Worm (Caenorhabditis elegans) whole organism, young adult: ENCODE results near the gene srx-125.

ENCODE experiments used
- D2030.7 ChIP-seq: fragments of 200-800 bp; sonication (Bioruptor generic); IDR thresholded peaks from 2 replicates; pipeline ENCODE4 v1.3.6; 2022; ENCODE audit warnings: missing genetic modification reagents, missing genetic modification characterization, missing compliant biosample characterization
- F10E7.11 ChIP-seq: sonication (generic microtip); optimal IDR thresholded peaks from 2 replicates; lab custom pipeline; 2017; ENCODE audit warnings: mild to moderate bottlenecking, missing genetic modification characterization, moderate library complexity, missing compliant biosample characterization
- F22D6.2 ChIP-seq: sonication (generic microtip); optimal IDR thresholded peaks from 2 replicates; lab custom pipeline; 2016; ENCODE audit warnings: mild to moderate bottlenecking, missing genetic modification characterization, missing compliant biosample characterization
- F23B12.7 ChIP-seq: sonication (generic microtip); optimal IDR thresholded peaks from 2 replicates; lab custom pipeline; 2017; ENCODE audit warnings: missing genetic modification characterization, mild to moderate bottlenecking, missing compliant biosample characterization, antibody characterized with exemption, moderate library complexity; ENCODE audit not compliant: insufficient read depth
- F37B4.10 ChIP-seq: fragments of 200-800 bp; sonication (Bioruptor generic); IDR thresholded peaks from 2 replicates; pipeline ENCODE4 v1.3.6; 2022; ENCODE audit warnings: missing genetic modification characterization, missing compliant biosample characterization
- F55B11.4 ChIP-seq: sonication (generic microtip); optimal IDR thresholded peaks from 2 replicates; lab custom pipeline; 2016; ENCODE audit warnings: missing compliant biosample characterization, missing genetic modification characterization, borderline replicate concordance; ENCODE audit not compliant: insufficient read depth
- K11D2.4 ChIP-seq: fragments of 200-800 bp; sonication (Bioruptor generic); IDR thresholded peaks from 2 replicates; pipeline ENCODE4 v1.3.6; 2022; ENCODE audit warnings: missing genetic modification reagents, missing genetic modification characterization, missing compliant biosample characterization
- Y56A3A.18 ChIP-seq: fragments of 200-800 bp; sonication (Bioruptor generic); IDR thresholded peaks from 2 replicates; pipeline ENCODE4 v1.3.6; 2022; ENCODE audit warnings: missing genetic modification reagents, missing genetic modification characterization, missing compliant biosample characterization
- Y95B8A.8 ChIP-seq: fragments of 200-800 bp; sonication (Bioruptor generic); IDR thresholded peaks from 2 replicates; pipeline ENCODE4 v1.3.6; 2022; ENCODE audit warnings: missing genetic modification reagents, missing genetic modification characterization, missing compliant biosample characterization
- attf-3 ChIP-seq: fragments of 200-800 bp; sonication (Bioruptor generic); conservative IDR thresholded peaks from 2 replicates; pipeline ENCODE4 v1.3.6; 2022; ENCODE audit warnings: missing genetic modification reagents, missing genetic modification characterization, missing compliant biosample characterization
- bed-1 ChIP-seq: fragments of 200-800 bp; sonication (Bioruptor generic); IDR thresholded peaks from 2 replicates; pipeline ENCODE4 v1.3.6; 2022; ENCODE audit warnings: missing genetic modification reagents, missing genetic modification characterization, missing compliant biosample characterization
- cebp-1 ChIP-seq, 2 experiments: fragments of 200-800 bp in 1 of 2; sonication (Bioruptor generic) in 1 of 2; sonication (generic microtip) in 1 of 2; IDR thresholded peaks in 1 of 2; optimal IDR thresholded peaks in 1 of 2; 2 replicates each; pipeline versions ENCODE4 v1.3.6 to Lab custom; 2017 to 2022; ENCODE audit warnings: missing compliant biosample characterization in 2 of 2, missing genetic modification characterization in 2 of 2, mild to moderate bottlenecking in 1 of 2, missing genetic modification reagents in 1 of 2, moderate library complexity in 1 of 2
- cebp-2 ChIP-seq: fragments of 200-800 bp; sonication (Bioruptor generic); IDR thresholded peaks from 2 replicates; pipeline ENCODE4 v1.3.6; 2022; ENCODE audit warnings: missing genetic modification characterization, missing compliant biosample characterization
- ceh-27 ChIP-seq: fragments of 200-800 bp; sonication (Bioruptor generic); optimal IDR thresholded peaks from 2 replicates; lab custom pipeline; 2018; ENCODE audit warnings: mild to moderate bottlenecking, missing genetic modification characterization, moderate library complexity, missing compliant biosample characterization
- ceh-40 ChIP-seq: fragments of 200-800 bp; sonication (Bioruptor generic); IDR thresholded peaks from 2 replicates; pipeline ENCODE4 v1.3.6; 2022; ENCODE audit warnings: missing genetic modification characterization, missing compliant biosample characterization
- die-1 ChIP-seq: sonication (generic microtip); optimal IDR thresholded peaks from 2 replicates; lab custom pipeline; 2016; ENCODE audit warnings: missing genotype, mild to moderate bottlenecking, missing genetic modification characterization, missing compliant biosample characterization
- dpff-1 ChIP-seq: sonication (generic microtip); optimal IDR thresholded peaks from 2 replicates; lab custom pipeline; 2017; ENCODE audit warnings: mild to moderate bottlenecking, missing genetic modification characterization, missing compliant biosample characterization
- dpl-1 ChIP-seq: fragments of 150-350 bp; optimal IDR thresholded peaks from 2 replicates; lab custom pipeline; 2014; ENCODE audit warnings: missing biosample characterization, missing genetic modification reagents, missing genetic modification characterization
- efl-1 ChIP-seq: fragments of 150-350 bp; optimal IDR thresholded peaks from 2 replicates; lab custom pipeline; 2014; ENCODE audit warnings: missing biosample characterization, missing genetic modification reagents, missing genetic modification characterization
- egl-44 ChIP-seq: fragments of 200-800 bp; sonication (Bioruptor generic); IDR thresholded peaks from 2 replicates; pipeline ENCODE4 v1.3.6; 2022; ENCODE audit warnings: missing genetic modification reagents, missing genetic modification characterization, missing compliant biosample characterization
- egrh-3 ChIP-seq: fragments of 200-800 bp; sonication (Bioruptor generic); IDR thresholded peaks from 2 replicates; pipeline ENCODE4 v1.3.6; 2022; ENCODE audit warnings: missing genetic modification reagents, missing genetic modification characterization, missing compliant biosample characterization
- ekl-4 ChIP-seq: fragments of 200-800 bp; sonication (Bioruptor generic); IDR thresholded peaks from 2 replicates; pipeline ENCODE4 v1.3.6; 2022; ENCODE audit warnings: missing genetic modification reagents, missing genetic modification characterization, missing compliant biosample characterization
- ets-4 ChIP-seq: fragments of 200-800 bp; sonication (Bioruptor generic); optimal IDR thresholded peaks from 2 replicates; lab custom pipeline; 2018; ENCODE audit warnings: mild to moderate bottlenecking, missing genetic modification characterization, missing compliant biosample characterization
- gei-17 ChIP-seq: fragments of 200-800 bp; sonication (Bioruptor generic); optimal IDR thresholded peaks from 2 replicates; lab custom pipeline; 2018; ENCODE audit warnings: mild to moderate bottlenecking, missing genetic modification characterization, missing compliant biosample characterization
- hlh-26 ChIP-seq: fragments of 200-800 bp; sonication (Bioruptor generic); conservative IDR thresholded peaks from 2 replicates; pipeline ENCODE4 v1.3.6; 2022; ENCODE audit warnings: missing genetic modification reagents, missing genetic modification characterization, missing compliant biosample characterization
- lir-1 ChIP-seq: fragments of 200-800 bp; sonication (Bioruptor generic); conservative IDR thresholded peaks from 2 replicates; pipeline ENCODE4 v1.3.6; 2022; ENCODE audit warnings: missing genetic modification reagents, missing genetic modification characterization, missing compliant biosample characterization
- madf-3 ChIP-seq: fragments of 200-800 bp; sonication (Bioruptor generic); IDR thresholded peaks from 2 replicates; pipeline ENCODE4 v1.3.6; 2022; ENCODE audit warnings: missing genetic modification reagents, missing genetic modification characterization, missing compliant biosample characterization
- madf-6 ChIP-seq: fragments of 200-800 bp; sonication (Bioruptor generic); IDR thresholded peaks from 2 replicates; pipeline ENCODE4 v1.3.6; 2022; ENCODE audit warnings: missing genetic modification reagents, missing genetic modification characterization, missing compliant biosample characterization
- mel-28 ChIP-seq: sonication (generic microtip); optimal IDR thresholded peaks from 2 replicates; lab custom pipeline; 2016; ENCODE audit warnings: borderline replicate concordance, mild to moderate bottlenecking, missing genetic modification characterization, missing compliant biosample characterization
- mes-4 ChIP-seq: sonication (generic microtip); optimal IDR thresholded peaks from 2 replicates; lab custom pipeline; 2016; ENCODE audit warnings: missing genotype, missing genetic modification characterization, missing compliant biosample characterization
- nfya-1 ChIP-seq: sonication (generic microtip); optimal IDR thresholded peaks from 2 replicates; lab custom pipeline; 2017; ENCODE audit warnings: antibody characterized with exemption, missing compliant biosample characterization, missing genetic modification characterization, borderline replicate concordance; ENCODE audit not compliant: insufficient read depth
- nhr-27 ChIP-seq: fragments of 200-800 bp; sonication (Bioruptor generic); optimal IDR thresholded peaks from 2 replicates; lab custom pipeline; 2018; ENCODE audit warnings: mild to moderate bottlenecking, missing genetic modification characterization, moderate library complexity, missing compliant biosample characterization
- nhr-80 ChIP-seq: sonication (generic microtip); optimal IDR thresholded peaks from 2 replicates; lab custom pipeline; 2016; ENCODE audit warnings: missing genetic modification characterization, missing compliant biosample characterization
- pbrm-1 ChIP-seq: fragments of 200-800 bp; sonication (Bioruptor generic); IDR thresholded peaks from 2 replicates; pipeline ENCODE4 v1.3.6; 2022; ENCODE audit warnings: missing genetic modification reagents, missing genetic modification characterization, missing compliant biosample characterization
- tbx-9 ChIP-seq: sonication (generic microtip); optimal IDR thresholded peaks from 2 replicates; lab custom pipeline; 2016; ENCODE audit warnings: borderline replicate concordance, missing genetic modification characterization, inconsistent platforms, missing compliant biosample characterization
- ztf-28 ChIP-seq: fragments of 200-800 bp; sonication (Bioruptor generic); IDR thresholded peaks from 2 replicates; pipeline ENCODE4 v1.3.6; 2022; ENCODE audit warnings: missing genetic modification reagents, missing genetic modification characterization, missing compliant biosample characterization
- ztf-3 ChIP-seq: fragments of 200-800 bp; sonication (Bioruptor generic); optimal IDR thresholded peaks from 2 replicates; lab custom pipeline; 2018; ENCODE audit warnings: mild to moderate bottlenecking, missing genetic modification characterization, missing compliant biosample characterization

srx-125 gene

DNA sequence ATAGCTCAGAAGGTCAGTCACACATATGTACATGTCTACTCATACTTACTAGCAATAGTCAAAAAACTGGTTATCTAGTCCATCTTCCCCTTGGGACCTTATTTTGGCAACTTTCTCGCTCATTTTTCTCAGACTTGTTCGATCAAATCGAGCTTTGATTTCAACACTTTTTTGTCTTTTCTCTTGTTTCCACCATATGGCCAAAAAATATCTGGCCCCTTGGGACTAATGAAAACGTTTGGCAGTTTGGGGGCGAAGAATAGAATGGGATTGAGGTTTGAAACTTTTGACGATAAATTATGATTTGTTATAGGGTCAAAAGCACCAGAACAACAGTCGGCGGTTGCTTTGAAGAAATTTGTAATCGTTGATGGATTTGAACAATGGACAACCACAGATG is 14.7 kb upstream of the srx-125 start:
- 0 out of 2 replicates have a peak, but pooled peaks have one; percentile 62 for TF ChIP-seq F37B4.10 (GFP tag; lab: Robert Waterston, UW)
- no peak for TF ChIP-seq dpff-1 (tag; lab: Kevin White, UChicago)
- TF ChIP-seq cebp-1 (GFP tag; IDR thresholded peaks at IDR 0.05; lab: Robert Waterston, UW) = no peak
- no peak for TF ChIP-seq cebp-1 (tag; optimal IDR thresholded peaks at IDR 0.05; lab: Kevin White, UChicago)
- TF ChIP-seq mes-4 (tag; lab: Kevin White, UChicago) = no peak

DNA sequence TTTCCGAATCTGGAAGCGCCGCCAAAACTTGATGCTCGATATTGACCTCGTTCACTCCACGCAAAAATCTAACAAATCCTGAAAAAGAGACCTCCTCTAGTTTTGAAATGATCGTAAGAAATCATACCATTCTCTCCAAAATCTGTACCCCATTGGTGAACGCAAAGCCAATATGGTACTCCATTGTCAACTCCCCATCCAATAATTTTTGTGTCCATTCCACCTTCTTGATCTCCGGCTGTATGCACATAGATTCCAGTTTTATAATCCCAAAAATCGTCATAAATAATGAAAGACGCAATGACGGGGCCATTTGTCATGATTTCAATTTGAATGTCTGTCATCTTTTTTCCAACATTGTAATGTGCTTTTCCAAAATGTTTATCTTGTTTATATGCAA is 10.9 kb upstream of the srx-125 start:
- TF ChIP-seq F23B12.7 (tag; lab: Kevin White, UChicago) (no peak), dpl-1 (no peak), die-1 (tag; lab: Kevin White, UChicago) (no peak), F55B11.4 (no peak), K11D2.4 (GFP tag; lab: Robert Waterston, UW) (no peak), Y56A3A.18 (GFP tag; lab: Robert Waterston, UW) (no peak), Y95B8A.8 (GFP tag; lab: Robert Waterston, UW) (no peak), attf-3 (GFP tag; lab: Robert Waterston, UW) (no peak), madf-6 (GFP tag; lab: Robert Waterston, UW) (no peak), D2030.7 (no peak), hlh-26 (GFP tag; lab: Robert Waterston, UW) (no peak), ceh-40 (GFP tag; lab: Robert Waterston, UW) (no peak), F22D6.2 (tag; lab: Kevin White, UChicago) (no peak), mel-28 (tag; lab: Kevin White, UChicago) (no peak), bed-1 (GFP tag; lab: Robert Waterston, UW) (no peak), ztf-28 (GFP tag; lab: Robert Waterston, UW) (no peak)

DNA sequence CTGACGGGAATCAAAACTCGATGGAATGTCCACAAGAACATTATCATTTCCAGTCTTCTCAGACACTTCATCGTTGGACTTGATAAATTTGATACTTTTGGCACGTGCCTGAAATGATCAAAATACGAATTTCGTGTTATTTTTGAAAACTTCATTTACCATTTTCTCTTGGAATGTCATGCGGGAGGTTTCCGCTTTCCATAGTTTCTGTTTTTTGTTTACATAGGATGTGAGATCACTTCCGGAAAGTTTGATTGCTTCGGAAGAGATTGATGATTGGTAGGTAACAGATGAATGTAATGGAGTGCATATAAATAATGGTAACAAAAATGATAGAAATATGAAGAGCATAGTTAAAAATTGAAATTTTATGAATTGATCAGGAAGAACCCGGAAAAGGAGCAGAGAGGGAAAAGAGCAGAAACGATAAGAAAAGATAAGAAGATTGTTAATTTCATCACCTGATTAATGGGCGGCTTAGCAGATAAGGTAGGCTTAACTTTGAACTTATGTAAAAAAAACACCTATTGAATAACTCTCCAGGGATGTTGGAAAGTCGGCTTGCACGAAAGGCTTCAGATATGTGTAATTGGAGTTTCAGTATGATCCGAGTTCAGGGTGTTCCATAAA is 9.4 kb upstream of the srx-125 start, which contains the start of gene F32H5.1:
F32H5.1 (minus strand) TSS at position 386 of the 630 bp plus-strand sequence.
- no peak for TF ChIP-seq cebp-2
- TF ChIP-seq F10E7.11 (tag; lab: Kevin White, UChicago) = no peak
- no peak for TF ChIP-seq nhr-27 (tag; lab: Kevin White, UChicago)
- TF ChIP-seq Y95B8A.8 (GFP tag; lab: Robert Waterston, UW) = 0 out of 2 replicates have a peak, but pooled peaks have one; percentile 29
- no peak for TF ChIP-seq lir-1 (GFP tag; lab: Robert Waterston, UW)
- TF ChIP-seq egl-44 (GFP tag; lab: Robert Waterston, UW) = no peak
- TF ChIP-seq nhr-80 = peak; percentile 59
- TF ChIP-seq pbrm-1 = no peak

DNA sequence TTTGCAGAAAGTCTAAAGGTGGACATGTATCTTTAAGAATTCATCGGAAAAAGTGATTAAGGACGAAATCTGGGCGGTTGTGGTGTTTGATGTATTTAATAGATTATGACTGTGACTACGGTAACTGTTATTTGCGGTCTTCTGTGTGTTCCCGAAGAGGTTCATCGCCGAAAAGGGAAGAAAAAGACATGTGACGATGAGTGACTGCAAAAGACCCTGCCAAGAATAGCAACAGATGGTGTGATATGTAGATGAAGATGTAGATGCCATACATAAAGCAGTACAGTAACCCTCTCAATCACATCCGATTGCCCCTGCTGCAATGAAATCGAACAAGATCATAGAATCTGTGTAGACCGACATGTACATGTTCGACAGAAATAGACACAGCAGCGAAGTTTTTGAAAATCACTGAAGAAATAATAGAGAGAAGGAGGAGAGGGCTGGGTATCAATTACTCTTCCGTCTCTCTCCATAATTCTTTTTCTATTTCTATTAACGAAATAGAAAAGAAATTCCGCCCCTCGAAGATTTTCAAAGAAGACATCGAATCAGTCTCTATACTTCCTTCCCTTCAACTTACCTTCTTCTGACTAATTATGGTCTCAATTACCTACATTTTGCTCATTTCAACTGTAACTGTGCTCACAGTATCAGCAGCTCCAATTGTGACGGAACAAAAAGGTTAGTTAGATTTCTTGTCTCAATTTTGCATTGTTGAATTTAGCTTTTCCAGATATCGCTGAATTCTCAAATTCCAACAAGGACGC is 8.1 kb upstream of the srx-125 start, which contains the start of gene F32H5.3:
F32H5.3 (plus strand) TSS at position 513 of the 770 bp plus-strand sequence.
- no peak for TF ChIP-seq ets-4 (GFP tag; lab: Kevin White, UChicago)
- TF ChIP-seq ztf-3 (GFP tag; lab: Kevin White, UChicago) = no peak

DNA sequence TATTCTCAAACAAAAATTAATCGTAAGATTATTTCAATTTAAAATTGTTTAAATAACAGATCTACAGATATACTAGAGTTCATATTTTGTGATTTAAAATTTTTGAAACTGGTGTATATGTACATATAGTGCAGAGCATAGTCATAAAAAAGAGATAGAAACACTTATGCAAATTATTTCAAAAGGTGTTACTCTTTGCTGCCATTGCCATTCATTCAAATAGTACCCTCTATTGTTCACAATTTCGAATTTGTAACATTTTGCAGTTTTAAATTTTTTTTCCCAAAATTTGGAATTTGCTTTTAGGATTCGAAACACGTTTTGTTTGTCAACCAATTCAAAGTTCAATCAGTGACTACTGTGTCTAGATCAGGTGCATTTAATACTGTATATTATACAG is 6.9 kb upstream of the srx-125 start, which contains the start of gene F32H5.4:
F32H5.4 (plus strand) TSS at position 301 of the 400 bp plus-strand sequence.
- TF ChIP-seq bed-1 (GFP tag; lab: Robert Waterston, UW) (no peak), Y56A3A.18 (GFP tag; lab: Robert Waterston, UW) (no peak), ekl-4 (no peak), efl-1 (GFP tag; lab: Kevin White, UChicago) (no peak), nfya-1 (tag; lab: Kevin White, UChicago) (no peak), tbx-9 (tag; lab: Kevin White, UChicago) (no peak), egrh-3 (no peak), nhr-80 (no peak), madf-3 (GFP tag; lab: Robert Waterston, UW) (no peak), gei-17 (no peak), Y95B8A.8 (GFP tag; lab: Robert Waterston, UW) (no peak), nhr-27 (tag; lab: Kevin White, UChicago) (no peak), ceh-27 (no peak)
